Fruit fly (Drosophila melanogaster) whole organism, pupa: ENCODE measurements around the gene CapaR.

Experiments
- CG10348 ChIP-seq: fragments of 200-800 bp; sonication (Bioruptor generic); IDR thresholded peaks from 2 replicates; pipeline ENCODE4 v1.3.6; 2022; ENCODE audit warnings: missing biosample characterization, missing genetic modification characterization
- CG12605 ChIP-seq: fragments of 200-800 bp; sonication (Bioruptor generic); IDR thresholded peaks from 2 replicates; pipeline ENCODE4 v1.3.6; 2022; ENCODE audit warnings: missing biosample characterization, missing genetic modification characterization
- CG13204 ChIP-seq: fragments of 200-800 bp; sonication (Bioruptor generic); optimal IDR thresholded peaks from 2 replicates; lab custom pipeline; 2018; ENCODE audit warnings: missing biosample characterization, mild to moderate bottlenecking, missing genetic modification characterization, moderate library complexity
- CG17806 ChIP-seq: fragments of 200-800 bp; sonication (Bioruptor generic); optimal IDR thresholded peaks from 2 replicates; lab custom pipeline; 2018; ENCODE audit warnings: missing biosample characterization, mild to moderate bottlenecking, missing genetic modification characterization, moderate library complexity
- CG34367 ChIP-seq: fragments of 200-800 bp; sonication (Bioruptor generic); optimal IDR thresholded peaks from 2 replicates; lab custom pipeline; 2018; ENCODE audit warnings: missing biosample characterization, mild to moderate bottlenecking, missing genetic modification characterization
- CG4496 ChIP-seq: fragments of 200-800 bp; sonication (Bioruptor generic); IDR thresholded peaks from 3 replicates; pipeline ENCODE4 v1.3.6; 2022; ENCODE audit warnings: missing biosample characterization, missing genetic modification characterization
- CG8159 ChIP-seq: fragments of 200-800 bp; sonication (Bioruptor generic); optimal IDR thresholded peaks from 3 replicates; lab custom pipeline; 2018; ENCODE audit warnings: missing biosample characterization, mild to moderate bottlenecking, missing genetic modification characterization, moderate library complexity
- CG8301 ChIP-seq: fragments of 200-800 bp; sonication (Bioruptor generic); optimal IDR thresholded peaks from 2 replicates; lab custom pipeline; 2018; ENCODE audit warnings: missing biosample characterization, mild to moderate bottlenecking, missing genetic modification characterization
- EcR ChIP-seq: fragments of 200-800 bp; sonication (Bioruptor generic); optimal IDR thresholded peaks from 3 replicates; lab custom pipeline; 2019; ENCODE audit warnings: missing biosample characterization, missing genetic modification characterization, mild to moderate bottlenecking, moderate library complexity, missing genetic modification reagents
- Ets98B ChIP-seq: fragments of 200-800 bp; sonication (Bioruptor generic); IDR thresholded peaks from 2 replicates; pipeline ENCODE4 v1.3.6; 2022; ENCODE audit warnings: missing biosample characterization, missing genetic modification characterization
- Pif1A ChIP-seq: fragments of 200-800 bp; sonication (Bioruptor generic); optimal IDR thresholded peaks from 3 replicates; lab custom pipeline; 2016; ENCODE audit warnings: missing biosample characterization, missing genetic modification characterization
- Pif1B ChIP-seq: fragments of 200-800 bp; sonication (Bioruptor generic); optimal IDR thresholded peaks from 3 replicates; lab custom pipeline; 2016; ENCODE audit warnings: missing biosample characterization, missing genetic modification characterization
- gl ChIP-seq: fragments of 200-800 bp; sonication (Bioruptor generic); optimal IDR thresholded peaks from 2 replicates; lab custom pipeline; 2018; ENCODE audit warnings: missing biosample characterization, mild to moderate bottlenecking, missing genetic modification characterization
- rn ChIP-seq: fragments of 200-800 bp; sonication (Bioruptor generic); IDR thresholded peaks from 2 replicates; pipeline ENCODE4 v1.3.6; 2022; ENCODE audit warnings: missing biosample characterization, missing genetic modification characterization

dm6 chr3L:21558176-21558871 is 3.7 kb downstream of the CapaR start, which contains the start of gene CG7173:
- TF ChIP-seq CG4496 (GFP tag; lab: Robert Waterston, UW) (no peak; the same call in 1 of the 3 replicates), rn (no peak), CG8159 (tag; lab: Kevin White, UChicago) (no peak), CG13204 (GFP tag; lab: Kevin White, UChicago) (no peak), CG12605 (GFP tag; lab: Robert Waterston, UW) (no peak), CG10348 (GFP tag; lab: Robert Waterston, UW) (no peak), Pif1B (GFP tag; lab: Kevin White, UChicago) (no peak), CG8301 (no peak), CG17806 (tag; lab: Kevin White, UChicago) (no peak), EcR (no peak), Pif1A (GFP tag; lab: Kevin White, UChicago) (no peak), Ets98B (GFP tag; lab: Robert Waterston, UW) (no peak), CG34367 (tag; lab: Kevin White, UChicago) (no peak), gl (no peak)
